Worm (Caenorhabditis elegans) whole organism, early embryonic: ENCODE data around the gene btb-9.
"Not testable (repeated sequence)": the region's sequence is repeated elsewhere in the genome, so short reads cannot be mapped to it uniquely, and the experiment has no call there.

ENCODE experiments used
- B0310.2 ChIP-seq: sonication (generic microtip); optimal IDR thresholded peaks from 2 replicates; lab custom pipeline; 2016; ENCODE audit warnings: mild to moderate bottlenecking, missing genetic modification characterization, missing compliant biosample characterization
- F13C5.2 ChIP-seq: sonication (generic microtip); optimal IDR thresholded peaks from 2 replicates; lab custom pipeline; 2017; ENCODE audit warnings: mild to moderate bottlenecking, missing genetic modification characterization, inconsistent platforms, missing compliant biosample characterization
- aly-1 ChIP-seq: sonication (generic microtip); optimal IDR thresholded peaks from 2 replicates; lab custom pipeline; 2016; ENCODE audit warnings: missing genetic modification characterization, missing compliant biosample characterization
- ama-1 ChIP-seq: fragments of 150-350 bp; optimal IDR thresholded peaks from 2 replicates; lab custom pipeline; 2014
- ceh-13 ChIP-seq: fragments of 200-800 bp; sonication (Bioruptor generic); optimal IDR thresholded peaks from 2 replicates; lab custom pipeline; 2018; ENCODE audit warnings: mild to moderate bottlenecking, missing genetic modification characterization, missing compliant biosample characterization
- ceh-36 ChIP-seq: sonication (generic microtip); optimal IDR thresholded peaks from 2 replicates; lab custom pipeline; 2016; ENCODE audit warnings: missing genetic modification characterization, inconsistent platforms, missing compliant biosample characterization
- ets-7 ChIP-seq: sonication (generic microtip); optimal IDR thresholded peaks from 2 replicates; lab custom pipeline; 2016; ENCODE audit warnings: missing genotype, missing genetic modification characterization, missing compliant biosample characterization
- flt-1 ChIP-seq: fragments of 200-800 bp; sonication (Bioruptor generic); IDR thresholded peaks from 2 replicates; pipeline ENCODE4 v1.3.6; 2022; ENCODE audit warnings: missing genetic modification characterization, missing compliant biosample characterization
- hmbx-1 ChIP-seq: sonication (generic microtip); optimal IDR thresholded peaks from 2 replicates; lab custom pipeline; 2016; ENCODE audit warnings: mild to moderate bottlenecking, missing genetic modification characterization, missing compliant biosample characterization
- hmg-4 ChIP-seq: fragments of 200-800 bp; sonication (Bioruptor generic); optimal IDR thresholded peaks from 2 replicates; lab custom pipeline; 2018; ENCODE audit warnings: mild to moderate bottlenecking, missing genetic modification characterization, missing compliant biosample characterization
- hnd-1 ChIP-seq: sonication (generic microtip); optimal IDR thresholded peaks from 2 replicates; lab custom pipeline; 2016; ENCODE audit warnings: missing genetic modification characterization, missing compliant biosample characterization
- pes-1 ChIP-seq: fragments of 200-800 bp; sonication (Bioruptor generic); IDR thresholded peaks from 2 replicates; pipeline ENCODE4 v1.3.6; 2022; ENCODE audit warnings: missing genetic modification reagents, missing genetic modification characterization, missing compliant biosample characterization
- scrt-1 ChIP-seq: fragments of 200-800 bp; sonication (Bioruptor generic); IDR thresholded peaks from 2 replicates; pipeline ENCODE4 v1.3.6; 2022; ENCODE audit warnings: missing genetic modification characterization, missing compliant biosample characterization
- sea-1 ChIP-seq: fragments of 200-800 bp; sonication (Bioruptor generic); conservative IDR thresholded peaks from 2 replicates; pipeline ENCODE4 v1.3.6; 2022; ENCODE audit warnings: missing genetic modification characterization, missing compliant biosample characterization
- tbx-11 ChIP-seq: fragments of 200-800 bp; sonication (Bioruptor generic); IDR thresholded peaks from 2 replicates; pipeline ENCODE4 v1.3.6; 2022; ENCODE audit warnings: missing genetic modification characterization, missing compliant biosample characterization
- tbx-37 ChIP-seq: fragments of 200-800 bp; sonication (Bioruptor generic); conservative IDR thresholded peaks from 2 replicates; pipeline ENCODE4 v1.3.6; 2022; ENCODE audit warnings: missing genetic modification reagents, missing genetic modification characterization, missing compliant biosample characterization
- tra-4 ChIP-seq: sonication (generic microtip); optimal IDR thresholded peaks from 2 replicates; lab custom pipeline; 2017; ENCODE audit warnings: missing genetic modification characterization, missing compliant biosample characterization

The btb-9 gene

ce11 chrII:1756072-1756471 lies 27.8 kb downstream of the btb-9 start, which contains the start of gene F36H5.17:
Gene F36H5.17 (minus strand): TSS chrII:1756172.
- TF ChIP-seq hnd-1 (tag; lab: Kevin White, UChicago) (no peak), B0310.2 (tag; lab: Kevin White, UChicago) (no peak), tra-4 (no peak), tbx-37 (no peak), ets-7 (tag; lab: Kevin White, UChicago) (no peak), ama-1 (lab: Kevin White, UChicago) (no peak), hmg-4 (GFP tag; lab: Kevin White, UChicago) (no peak), pes-1 (GFP tag; lab: Robert Waterston, UW) (no peak), tbx-11 (GFP tag; lab: Robert Waterston, UW) (no peak), aly-1 (tag; lab: Kevin White, UChicago) (no peak), hmbx-1 (tag; lab: Kevin White, UChicago) (no peak), sea-1 (GFP tag; lab: Robert Waterston, UW) (no peak), flt-1 (no peak), ceh-36 (no peak), scrt-1 (GFP tag; lab: Robert Waterston, UW) (no peak)

- TF ChIP-seq sea-1 (GFP tag; lab: Robert Waterston, UW) = no peak
- TF ChIP-seq hmbx-1 (tag; lab: Kevin White, UChicago) = no peak
- no peak for TF ChIP-seq flt-1
- TF ChIP-seq ama-1 (lab: Kevin White, UChicago) = no peak
- TF ChIP-seq scrt-1 (GFP tag; lab: Robert Waterston, UW) = no peak
- TF ChIP-seq pes-1 (GFP tag; lab: Robert Waterston, UW) = no peak
- TF ChIP-seq ets-7 (tag; lab: Kevin White, UChicago) = no peak
- no peak for TF ChIP-seq hmg-4 (GFP tag; lab: Kevin White, UChicago)
- TF ChIP-seq hnd-1 (tag; lab: Kevin White, UChicago) = no peak
- TF ChIP-seq ceh-13 (GFP tag; lab: Kevin White, UChicago) = no peak
- TF ChIP-seq B0310.2 (tag; lab: Kevin White, UChicago) = no peak
- no peak for TF ChIP-seq ceh-36
Observed at ce11 chrII:1756582-1756981, 28.3 kb downstream of the btb-9 start, which contains the start of gene fbxb-53. Gene fbxb-53 (plus strand): TSS chrII:1756882.

DNA sequence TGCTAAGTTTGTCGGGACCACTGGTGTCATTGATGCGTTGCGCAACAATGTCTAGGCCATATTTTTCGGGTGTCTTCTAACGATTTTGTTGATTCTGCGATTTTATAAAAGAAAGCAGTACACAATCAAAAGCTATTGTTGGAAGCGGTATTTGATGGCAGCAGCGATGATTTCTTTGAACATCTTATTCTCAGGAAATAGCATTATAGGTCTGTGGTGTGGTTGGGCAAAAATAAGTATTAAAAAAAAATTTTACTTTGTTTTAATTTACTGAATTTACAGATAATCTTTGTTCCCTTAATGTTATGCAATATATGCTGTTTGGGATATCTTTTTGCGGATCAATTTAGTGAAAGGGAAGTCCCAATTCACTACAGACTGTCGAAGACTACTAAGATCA lies 28.7 kb downstream of the btb-9 start, which contains the start of gene F36H5.10:
TSS of gene F36H5.10 (plus strand) at position 301 of the 400 bp plus-strand sequence.
- no peak for TF ChIP-seq pes-1 (GFP tag; lab: Robert Waterston, UW)
- no peak for TF ChIP-seq ceh-36
- no peak for TF ChIP-seq hmbx-1 (tag; lab: Kevin White, UChicago)
- TF ChIP-seq B0310.2 (tag; lab: Kevin White, UChicago) = no peak
- no peak for TF ChIP-seq aly-1 (tag; lab: Kevin White, UChicago)
- TF ChIP-seq scrt-1 (GFP tag; lab: Robert Waterston, UW) = no peak

DNA sequence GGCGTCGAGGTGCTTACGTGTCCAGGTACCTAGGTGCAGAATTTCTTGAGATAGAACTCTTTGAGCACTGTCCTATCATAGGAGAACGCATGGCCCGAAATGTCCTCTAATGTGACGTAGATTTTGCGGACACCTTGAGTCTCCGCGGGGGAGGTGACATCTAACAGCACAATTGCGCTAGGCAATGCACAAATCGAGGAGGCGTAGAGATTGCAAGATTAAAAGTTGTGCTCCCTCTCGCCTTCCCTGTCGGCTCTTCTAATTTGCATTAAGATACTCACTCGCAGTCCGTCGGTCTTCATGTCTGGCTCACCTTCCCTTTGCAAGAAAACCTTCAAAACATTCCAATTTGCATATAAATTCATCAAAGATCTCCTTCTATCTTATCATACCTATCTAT lies 31.3 kb downstream of the btb-9 start, which contains the start of gene F36H5.18:
TSS of gene F36H5.18 (plus strand) at position 301 of the 400 bp plus-strand sequence.
- no peak for TF ChIP-seq hnd-1 (tag; lab: Kevin White, UChicago)
- TF ChIP-seq ceh-36 = no peak

DNA sequence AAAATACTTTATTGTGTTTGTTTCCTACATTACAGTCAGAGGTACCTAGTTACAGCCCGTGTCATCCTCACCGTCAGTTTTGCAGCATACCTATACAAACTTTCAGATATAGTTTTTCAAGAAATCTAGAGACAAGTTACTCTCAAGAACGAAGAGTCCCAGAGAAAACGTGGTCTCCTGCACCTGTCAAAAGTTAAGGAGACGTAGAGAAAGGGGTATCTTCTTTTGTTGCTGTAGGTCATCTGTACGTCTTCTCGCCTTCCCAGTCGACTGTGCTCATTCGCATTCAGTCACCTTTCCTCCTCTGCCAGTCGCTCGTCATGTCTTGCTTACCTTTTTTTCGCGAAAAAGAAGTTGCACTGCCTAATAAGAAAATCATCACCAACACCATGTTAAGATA lies 33.3 kb downstream of the btb-9 start, which contains the start of gene F36H5.4:
TSS of gene F36H5.4 (plus strand) at position 301 of the 400 bp plus-strand sequence.
- TF ChIP-seq F13C5.2 (tag; lab: Kevin White, UChicago) = no peak
- no peak for TF ChIP-seq ceh-36
- no peak for TF ChIP-seq tbx-11 (GFP tag; lab: Robert Waterston, UW)
- no peak for TF ChIP-seq aly-1 (tag; lab: Kevin White, UChicago)
- TF ChIP-seq scrt-1 (GFP tag; lab: Robert Waterston, UW) = no peak
- no peak for TF ChIP-seq ets-7 (tag; lab: Kevin White, UChicago)
- TF ChIP-seq ama-1 (lab: Kevin White, UChicago) = no peak

ce11 chrII:1763072-1763471 lies 34.8 kb downstream of the btb-9 start, which contains the start of gene math-28:
Gene math-28 (plus strand): TSS chrII:1763372.
- no peak for TF ChIP-seq ama-1 (lab: Kevin White, UChicago)

DNA sequence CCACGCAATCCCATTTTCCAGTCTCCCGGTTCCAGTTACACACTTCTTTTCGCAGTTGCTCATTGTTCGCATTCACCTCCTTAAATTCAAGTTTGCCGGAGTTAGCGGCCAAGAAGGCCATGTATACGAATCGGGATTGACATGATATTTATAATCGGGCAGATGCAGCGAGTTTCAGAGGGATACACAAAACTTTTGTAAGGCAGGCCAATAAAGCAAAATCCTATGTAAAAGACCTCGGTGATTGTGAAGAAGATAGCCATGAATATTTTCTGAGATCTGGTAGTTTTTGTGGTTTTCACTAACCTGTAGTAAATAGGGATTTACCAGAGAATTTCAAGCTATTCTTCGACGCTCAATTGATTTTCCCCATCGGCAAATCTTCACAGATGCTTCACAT lies 38.4 kb downstream of the btb-9 start:
- TF ChIP-seq ets-7 (tag; lab: Kevin White, UChicago) = no peak
- TF ChIP-seq aly-1 (tag; lab: Kevin White, UChicago) = no peak
- no peak for TF ChIP-seq pes-1 (GFP tag; lab: Robert Waterston, UW)
- no peak for TF ChIP-seq tbx-37
- no peak for TF ChIP-seq F13C5.2 (tag; lab: Kevin White, UChicago)
- TF ChIP-seq sea-1 (GFP tag; lab: Robert Waterston, UW) = no peak
- no peak for TF ChIP-seq flt-1
- no peak for TF ChIP-seq hmbx-1 (tag; lab: Kevin White, UChicago)
- TF ChIP-seq scrt-1 (GFP tag; lab: Robert Waterston, UW) = no peak
- no peak for TF ChIP-seq ama-1 (lab: Kevin White, UChicago)
- TF ChIP-seq hmg-4 (GFP tag; lab: Kevin White, UChicago) = no peak
- no peak for TF ChIP-seq tra-4
- TF ChIP-seq ceh-13 (GFP tag; lab: Kevin White, UChicago) = no peak
- TF ChIP-seq ceh-36 = no peak
- no peak for TF ChIP-seq B0310.2 (tag; lab: Kevin White, UChicago)
- no peak for TF ChIP-seq tbx-11 (GFP tag; lab: Robert Waterston, UW)
- TF ChIP-seq hnd-1 (tag; lab: Kevin White, UChicago) = no peak

DNA sequence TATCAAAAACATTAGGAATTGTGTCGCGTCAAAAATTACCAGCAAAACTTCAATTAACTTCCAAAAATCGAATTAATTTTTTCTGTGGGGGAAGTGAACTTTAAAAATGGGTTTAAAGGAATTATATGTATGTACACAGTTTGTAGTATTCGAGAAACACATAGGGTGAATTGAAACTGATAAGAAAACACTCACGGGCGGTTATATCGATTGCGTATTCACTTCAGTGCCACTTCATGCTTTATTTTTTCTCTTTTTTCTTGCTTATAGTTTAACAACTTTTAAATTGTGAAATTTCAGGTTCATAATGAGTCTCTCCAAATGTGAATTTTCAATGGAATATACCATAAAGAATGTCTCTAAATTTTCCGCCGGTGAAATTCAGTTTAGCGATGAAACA lies 43.0 kb downstream of the btb-9 start, which contains the start of gene math-26:
TSS of gene math-26 (plus strand) at position 301 of the 400 bp plus-strand sequence.
- not testable (repeated sequence) for TF ChIP-seq tbx-37; hmbx-1 (tag; lab: Kevin White, UChicago); hnd-1 (tag; lab: Kevin White, UChicago)
